Worm (Caenorhabditis elegans) whole organism, late embryonic: ENCODE results near the gene alh-9.

Experiments
- F13H6.1 ChIP-seq: sonication (generic microtip); optimal IDR thresholded peaks from 2 replicates; lab custom pipeline; 2016; ENCODE audit warnings: missing genetic modification characterization, missing compliant biosample characterization
- K09A11.1 ChIP-seq: sonication (generic microtip); optimal IDR thresholded peaks from 2 replicates; lab custom pipeline; 2017; ENCODE audit warnings: antibody characterized with exemption, mild to moderate bottlenecking, missing genetic modification characterization, missing compliant biosample characterization; ENCODE audit not compliant: insufficient read depth
- T23F11.4 ChIP-seq: fragments of 200-800 bp; sonication (Bioruptor generic); optimal IDR thresholded peaks from 2 replicates; lab custom pipeline; 2018; ENCODE audit warnings: mild to moderate bottlenecking, missing genetic modification characterization, missing compliant biosample characterization
- ahr-1 ChIP-seq: sonication (generic microtip); optimal IDR thresholded peaks from 2 replicates; lab custom pipeline; 2016; ENCODE audit warnings: missing genetic modification characterization, missing compliant biosample characterization
- ama-1 ChIP-seq: fragments of 150-350 bp; optimal IDR thresholded peaks from 2 replicates; lab custom pipeline; 2014
- ceh-19 ChIP-seq: fragments of 200-800 bp; sonication (Bioruptor generic); optimal IDR thresholded peaks from 2 replicates; lab custom pipeline; 2018; ENCODE audit warnings: mild to moderate bottlenecking, missing genetic modification characterization, missing compliant biosample characterization
- ceh-24 ChIP-seq: sonication (generic microtip); optimal IDR thresholded peaks from 2 replicates; lab custom pipeline; 2016; ENCODE audit warnings: mild to moderate bottlenecking, missing genetic modification characterization, missing compliant biosample characterization
- ceh-31 ChIP-seq: sonication (generic microtip); optimal IDR thresholded peaks from 2 replicates; lab custom pipeline; 2016; ENCODE audit warnings: missing genetic modification characterization, missing compliant biosample characterization
- ceh-6 ChIP-seq: fragments of 200-800 bp; sonication (Bioruptor generic); optimal IDR thresholded peaks from 2 replicates; lab custom pipeline; 2018; ENCODE audit warnings: mild to moderate bottlenecking, missing genetic modification characterization, missing compliant biosample characterization
- dmd-4 ChIP-seq: sonication (generic microtip); optimal IDR thresholded peaks from 2 replicates; lab custom pipeline; 2016; ENCODE audit warnings: borderline replicate concordance, missing genetic modification characterization, missing compliant biosample characterization
- elt-2 ChIP-seq: sonication (generic microtip); optimal IDR thresholded peaks from 2 replicates; lab custom pipeline; 2016; ENCODE audit warnings: missing genetic modification reagents, missing genetic modification characterization, missing compliant biosample characterization
- elt-4 ChIP-seq: sonication (generic microtip); optimal IDR thresholded peaks from 2 replicates; lab custom pipeline; 2016; ENCODE audit warnings: missing genetic modification characterization, missing compliant biosample characterization
- fkh-10 ChIP-seq: fragments of 150-350 bp; optimal IDR thresholded peaks from 2 replicates; lab custom pipeline; 2014; ENCODE audit warnings: missing biosample characterization, missing genetic modification reagents, missing genetic modification characterization
- gmeb-2 ChIP-seq: sonication (generic microtip); optimal IDR thresholded peaks from 2 replicates; lab custom pipeline; 2016; ENCODE audit warnings: missing genetic modification characterization, inconsistent platforms, missing compliant biosample characterization
- hlh-8 ChIP-seq: sonication (generic microtip); optimal IDR thresholded peaks from 2 replicates; lab custom pipeline; 2016; ENCODE audit warnings: missing genotype, missing genetic modification characterization, missing compliant biosample characterization
- madf-2 ChIP-seq: sonication (generic microtip); optimal IDR thresholded peaks from 2 replicates; lab custom pipeline; 2017; ENCODE audit warnings: missing genetic modification characterization, missing compliant biosample characterization
- nfya-1 ChIP-seq: sonication (generic microtip); optimal IDR thresholded peaks from 2 replicates; lab custom pipeline; 2017; ENCODE audit warnings: missing genetic modification characterization, mild to moderate bottlenecking, missing compliant biosample characterization, antibody characterized with exemption, moderate library complexity
- npax-4 ChIP-seq: sonication (generic microtip); optimal IDR thresholded peaks from 2 replicates; lab custom pipeline; 2016; ENCODE audit warnings: missing genetic modification characterization, missing compliant biosample characterization
- pat-9 ChIP-seq: fragments of 200-800 bp; sonication (Bioruptor generic); optimal IDR thresholded peaks from 2 replicates; lab custom pipeline; 2018; ENCODE audit warnings: mild to moderate bottlenecking, missing genetic modification characterization, moderate library complexity, missing compliant biosample characterization
- pha-2 ChIP-seq: sonication (generic microtip); optimal IDR thresholded peaks from 2 replicates; lab custom pipeline; 2017; ENCODE audit warnings: mild to moderate bottlenecking, missing genetic modification characterization, missing compliant biosample characterization
- pha-4 ChIP-seq: fragments of 150-350 bp; optimal IDR thresholded peaks from 2 replicates; lab custom pipeline; 2018; ENCODE audit warnings: missing biosample characterization, missing genetic modification reagents, missing genetic modification characterization
- pros-1 ChIP-seq: fragments of 150-350 bp; optimal IDR thresholded peaks from 2 replicates; lab custom pipeline; 2014; ENCODE audit warnings: missing biosample characterization, missing genetic modification reagents, missing genetic modification characterization
- ref-2 ChIP-seq: sonication (generic microtip); optimal IDR thresholded peaks from 2 replicates; lab custom pipeline; 2016; ENCODE audit warnings: missing genetic modification characterization, missing compliant biosample characterization
- sdc-2 ChIP-seq: sonication (generic microtip); optimal IDR thresholded peaks from 2 replicates; lab custom pipeline; 2016; ENCODE audit warnings: missing genotype, missing genetic modification characterization, missing compliant biosample characterization
- syd-9 ChIP-seq: sonication (generic microtip); optimal IDR thresholded peaks from 2 replicates; lab custom pipeline; 2016; ENCODE audit warnings: mild to moderate bottlenecking, missing genetic modification characterization, moderate library complexity, missing compliant biosample characterization
- tbx-2 ChIP-seq: sonication (generic microtip); optimal IDR thresholded peaks from 2 replicates; lab custom pipeline; 2016; ENCODE audit warnings: missing genetic modification characterization, missing compliant biosample characterization
- tbx-7 ChIP-seq: sonication (generic microtip); optimal IDR thresholded peaks from 2 replicates; lab custom pipeline; 2016; ENCODE audit warnings: missing genotype, missing genetic modification characterization, missing compliant biosample characterization
- ttx-3 ChIP-seq: sonication (generic microtip); optimal IDR thresholded peaks from 2 replicates; lab custom pipeline; 2016; ENCODE audit warnings: missing genetic modification reagents, missing genetic modification characterization, missing compliant biosample characterization
- unc-3 ChIP-seq, 2 experiments: fragments of 200-800 bp in 1 of 2; sonication (Bioruptor generic) in 1 of 2; sonication (generic microtip) in 1 of 2; conservative IDR thresholded peaks in 1 of 2; optimal IDR thresholded peaks in 1 of 2; 2 replicates each; pipeline versions ENCODE4 v1.3.6 to Lab custom; 2016 to 2022; ENCODE audit warnings: missing compliant biosample characterization in 2 of 2, missing genetic modification characterization in 2 of 2, missing genetic modification reagents in 1 of 2
- unc-42 ChIP-seq: sonication (generic microtip); optimal IDR thresholded peaks from 2 replicates; lab custom pipeline; 2016; ENCODE audit warnings: missing genotype, missing genetic modification characterization, missing compliant biosample characterization
- unc-55 ChIP-seq: sonication (generic microtip); optimal IDR thresholded peaks from 2 replicates; lab custom pipeline; 2017; ENCODE audit warnings: missing biosample characterization, missing genetic modification reagents, missing genetic modification characterization
- unc-86 ChIP-seq: sonication (generic microtip); optimal IDR thresholded peaks from 2 replicates; lab custom pipeline; 2016; ENCODE audit warnings: missing genetic modification characterization, missing compliant biosample characterization

alh-9 gene

DNA sequence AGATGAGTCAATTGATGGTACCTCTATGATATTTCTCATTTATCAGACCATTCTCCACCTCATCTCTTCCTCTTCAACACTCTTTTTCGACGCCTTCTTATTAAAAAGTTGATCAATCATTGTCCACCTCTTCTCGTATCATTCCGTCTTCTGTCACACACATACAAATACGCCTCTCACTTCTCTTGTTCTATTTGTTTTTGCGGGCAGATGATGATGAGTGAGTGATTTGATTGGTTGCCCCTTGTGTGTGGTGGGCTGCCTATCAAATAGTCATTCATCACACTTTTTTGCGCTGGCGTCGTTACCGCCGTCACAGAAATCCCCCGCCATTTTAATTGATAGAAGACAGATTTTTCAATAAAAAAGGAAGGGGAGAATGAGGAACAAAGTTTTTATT is 43.1 kb upstream of the alh-9 start:
- TF ChIP-seq ahr-1 = no peak
- TF ChIP-seq ceh-19 (GFP tag; lab: Kevin White, UChicago) = no peak
- no peak for TF ChIP-seq ceh-6 (GFP tag; lab: Kevin White, UChicago)
- no peak for TF ChIP-seq ceh-24 (tag; lab: Kevin White, UChicago)
- TF ChIP-seq pros-1 = no peak
- TF ChIP-seq nfya-1 = peak; percentile 57
- no peak for TF ChIP-seq pha-4 (tag; lab: Kevin White, UChicago)
- TF ChIP-seq hlh-8 (tag; lab: Kevin White, UChicago) = no peak
- peak; percentile 79 for TF ChIP-seq unc-55
- TF ChIP-seq ref-2 (tag; lab: Kevin White, UChicago) = no peak

- TF ChIP-seq dmd-4 (tag; lab: Kevin White, UChicago) (no peak), K09A11.1 (tag; lab: Kevin White, UChicago) (no peak), ceh-6 (GFP tag; lab: Kevin White, UChicago) (no peak), ttx-3 (tag; lab: Kevin White, UChicago) (no peak), F13H6.1 (tag; lab: Kevin White, UChicago) (no peak), ceh-24 (tag; lab: Kevin White, UChicago) (no peak), ceh-19 (GFP tag; lab: Kevin White, UChicago) (no peak), syd-9 (tag; lab: Kevin White, UChicago) (no peak), pat-9 (tag; lab: Kevin White, UChicago) (no peak), T23F11.4 (GFP tag; lab: Kevin White, UChicago) (no peak), pha-2 (tag; lab: Kevin White, UChicago) (no peak), npax-4 (tag; lab: Kevin White, UChicago) (no peak), tbx-2 (tag; lab: Kevin White, UChicago) (no peak)
These were observed 42.3 kb upstream of the alh-9 start for ce11 chrIII:5813501-5813900.

- peak; percentile 20 for TF ChIP-seq elt-2 (tag; lab: Kevin White, UChicago)
- TF ChIP-seq madf-2 (tag; lab: Kevin White, UChicago) = no peak
These were observed 41.7 kb upstream of the alh-9 start for ce11 chrIII:5814098-5814497.

ce11 chrIII:5814799-5815198 is 41.0 kb upstream of the alh-9 start, which contains the start of gene R12B2.7:
R12B2.7 (plus strand) TSS chrIII:5815045.
- TF ChIP-seq tbx-2 (tag; lab: Kevin White, UChicago) (peak; percentile 13), F13H6.1 (tag; lab: Kevin White, UChicago) (no peak), unc-55 (peak; percentile 34)

DNA sequence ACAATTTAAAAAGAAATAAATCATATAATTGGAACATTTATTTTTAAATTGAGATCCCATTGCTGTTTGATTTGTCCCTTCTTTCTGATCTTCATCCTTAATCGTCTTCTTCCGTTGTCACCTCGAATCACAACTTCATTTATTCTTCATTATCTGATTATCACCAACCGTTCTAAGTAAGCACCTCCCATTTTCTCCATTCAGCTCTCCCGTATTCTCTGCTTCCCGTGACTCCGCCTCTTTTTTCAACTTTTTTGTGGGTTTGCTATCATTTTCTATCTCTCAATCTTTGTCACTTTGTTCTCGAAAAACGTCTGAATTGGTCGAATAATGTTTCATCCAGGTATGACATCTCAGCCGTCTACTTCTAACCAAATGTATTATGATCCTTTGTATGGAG is 39.9 kb upstream of the alh-9 start, which contains the start of gene sma-4:
Gene sma-4 (plus strand): TSS at position 301 of the 400 bp plus-strand sequence.
- TF ChIP-seq ama-1 (lab: Kevin White, UChicago) = no peak
- TF ChIP-seq pat-9 (tag; lab: Kevin White, UChicago) = no peak
- TF ChIP-seq unc-3 (GFP tag; conservative IDR thresholded peaks at IDR 0.05; lab: Robert Waterston, UW) = no peak
- TF ChIP-seq unc-3 (tag; optimal IDR thresholded peaks at IDR 0.05; lab: Kevin White, UChicago) = no peak
- no peak for TF ChIP-seq ceh-31 (tag; lab: Kevin White, UChicago)
- TF ChIP-seq ttx-3 (tag; lab: Kevin White, UChicago) = no peak
- no peak for TF ChIP-seq elt-4
- TF ChIP-seq gmeb-2 (tag; lab: Kevin White, UChicago) = no peak
- TF ChIP-seq syd-9 (tag; lab: Kevin White, UChicago) = no peak
- TF ChIP-seq fkh-10 (GFP tag; lab: Kevin White, UChicago) = no peak
- TF ChIP-seq unc-86 = no peak
- no peak for TF ChIP-seq sdc-2 (tag; lab: Kevin White, UChicago)
- TF ChIP-seq, all 69 proteins: peak for 0

DNA sequence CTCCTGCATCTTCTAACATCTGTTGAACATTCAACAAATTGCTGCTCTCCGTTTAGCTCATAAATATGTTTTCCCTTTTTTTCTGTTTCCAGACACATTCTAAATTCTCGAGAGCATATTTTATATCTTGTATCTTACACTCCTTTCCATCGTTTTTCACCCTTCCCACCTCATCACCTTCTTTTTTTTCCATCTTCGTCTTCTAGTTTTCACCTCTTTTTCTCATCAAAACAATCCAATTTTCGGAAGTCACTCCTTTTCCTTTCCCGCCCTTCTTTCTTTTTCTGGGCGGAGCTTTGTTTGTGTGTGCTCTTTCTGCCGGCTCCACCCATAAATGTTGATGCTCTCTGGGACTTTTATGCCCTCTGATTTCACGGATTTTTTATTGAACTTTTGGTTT is 33.0 kb upstream of the alh-9 start:
- TF ChIP-seq tbx-7 (tag; lab: Kevin White, UChicago) (no peak), unc-42 (tag; lab: Kevin White, UChicago) (peak; percentile 63)
